Worm (Caenorhabditis elegans) whole organism, L3 larva: ENCODE data around the gene T14B4.8.

Experiments used
- R02D3.7 ChIP-seq: fragments of 150-350 bp; optimal IDR thresholded peaks from 2 replicates; lab custom pipeline; 2014; ENCODE audit warnings: missing biosample characterization, missing genetic modification characterization
- ZK546.5 ChIP-seq: sonication (generic microtip); optimal IDR thresholded peaks from 2 replicates; lab custom pipeline; 2017; ENCODE audit warnings: missing biosample characterization, missing genetic modification characterization
- aly-2 ChIP-seq: fragments of 150-350 bp; optimal IDR thresholded peaks from 2 replicates; lab custom pipeline; 2014; ENCODE audit warnings: missing biosample characterization, missing genetic modification characterization
- ama-1 ChIP-seq: fragments of 150-350 bp; optimal IDR thresholded peaks from 2 replicates; lab custom pipeline; 2018
- ceh-16 ChIP-seq: sonication (generic microtip); optimal IDR thresholded peaks from 2 replicates; lab custom pipeline; 2017; ENCODE audit warnings: missing biosample characterization, missing genetic modification characterization
- ceh-28 ChIP-seq: fragments of 150-350 bp; optimal IDR thresholded peaks from 2 replicates; lab custom pipeline; 2014; ENCODE audit warnings: missing biosample characterization, missing genetic modification reagents, missing genetic modification characterization
- ceh-82 ChIP-seq: fragments of 150-350 bp; optimal IDR thresholded peaks from 2 replicates; lab custom pipeline; 2014; ENCODE audit warnings: missing biosample characterization, missing genetic modification characterization
- ceh-9 ChIP-seq: sonication (generic microtip); optimal IDR thresholded peaks from 2 replicates; lab custom pipeline; 2018; ENCODE audit warnings: missing biosample characterization, missing genetic modification characterization
- daf-12 ChIP-seq: fragments of 150-350 bp; optimal IDR thresholded peaks from 2 replicates; lab custom pipeline; 2014; ENCODE audit warnings: missing biosample characterization, missing genetic modification reagents, missing genetic modification characterization
- egl-27 ChIP-seq: sonication (generic microtip); optimal IDR thresholded peaks from 4 replicates; lab custom pipeline; 2017; ENCODE audit warnings: missing biosample characterization, missing genetic modification reagents, missing genetic modification characterization
- egl-5 ChIP-seq: fragments of 150-350 bp; optimal IDR thresholded peaks from 2 replicates; lab custom pipeline; 2017; ENCODE audit warnings: missing biosample characterization, missing genetic modification reagents, missing genetic modification characterization, inconsistent platforms
- elt-1 ChIP-seq: fragments of 150-350 bp; optimal IDR thresholded peaks from 2 replicates; lab custom pipeline; 2014; ENCODE audit warnings: missing biosample characterization, missing genetic modification characterization
- elt-2 ChIP-seq: sonication (generic microtip); optimal IDR thresholded peaks from 2 replicates; lab custom pipeline; 2016; ENCODE audit warnings: missing genetic modification reagents, mild to moderate bottlenecking, missing genetic modification characterization, missing compliant biosample characterization
- elt-3 ChIP-seq, 3 experiments: fragments of 150-350 bp in 1 of 3; sonication (generic microtip) in 2 of 3; optimal IDR thresholded peaks; 2 replicates in 2 of 3; 4 replicates in 1 of 3; lab custom pipeline; 2014 to 2017; ENCODE audit warnings: missing biosample characterization in 3 of 3, missing genetic modification characterization in 3 of 3
- eor-1 ChIP-seq, 2 experiments: fragments of 150-350 bp; optimal IDR thresholded peaks; 2 replicates each; lab custom pipeline; 2014 to 2018; ENCODE audit warnings: missing biosample characterization in 2 of 2, missing genetic modification characterization in 2 of 2
- fkh-10 ChIP-seq: sonication (generic microtip); optimal IDR thresholded peaks from 2 replicates; lab custom pipeline; 2017; ENCODE audit warnings: missing biosample characterization, missing genetic modification reagents, missing genetic modification characterization
- fkh-2 ChIP-seq: fragments of 150-350 bp; optimal IDR thresholded peaks from 2 replicates; lab custom pipeline; 2014; ENCODE audit warnings: missing biosample characterization, missing genetic modification reagents, missing genetic modification characterization
- fos-1 ChIP-seq: fragments of 150-350 bp; optimal IDR thresholded peaks from 2 replicates; lab custom pipeline; 2014; ENCODE audit warnings: missing biosample characterization, missing genetic modification characterization
- hmg-11 ChIP-seq: sonication (generic microtip); optimal IDR thresholded peaks from 2 replicates; lab custom pipeline; 2016; ENCODE audit warnings: missing genetic modification characterization, missing compliant biosample characterization
- jun-1 ChIP-seq: fragments of 150-350 bp; optimal IDR thresholded peaks from 2 replicates; lab custom pipeline; 2014; ENCODE audit warnings: missing biosample characterization, missing genetic modification reagents, missing genetic modification characterization
- lin-15B ChIP-seq: fragments of 150-350 bp; optimal IDR thresholded peaks from 2 replicates; lab custom pipeline; 2014; ENCODE audit warnings: missing biosample characterization, missing genetic modification characterization
- lin-39 ChIP-seq: fragments of 150-350 bp; optimal IDR thresholded peaks from 2 replicates; lab custom pipeline; 2018; ENCODE audit warnings: missing biosample characterization, missing genetic modification reagents, missing genetic modification characterization
- lsy-12 ChIP-seq: sonication (generic microtip); optimal IDR thresholded peaks from 2 replicates; lab custom pipeline; 2016; ENCODE audit warnings: mild to moderate bottlenecking, missing genetic modification characterization, missing compliant biosample characterization
- mdl-1 ChIP-seq: fragments of 150-350 bp; optimal IDR thresholded peaks from 2 replicates; lab custom pipeline; 2014; ENCODE audit warnings: missing biosample characterization, missing genetic modification characterization
- mml-1 ChIP-seq: fragments of 150-350 bp; sonication (generic microtip); optimal IDR thresholded peaks from 3 replicates; lab custom pipeline; 2014; ENCODE audit warnings: missing biosample characterization, missing genetic modification characterization
- nfya-1 ChIP-seq: sonication (generic microtip); optimal IDR thresholded peaks from 2 replicates; lab custom pipeline; 2017; ENCODE audit warnings: missing genetic modification characterization, mild to moderate bottlenecking, missing compliant biosample characterization, antibody characterized with exemption, moderate library complexity; ENCODE audit not compliant: insufficient read depth
- nhr-11 ChIP-seq: fragments of 150-350 bp; optimal IDR thresholded peaks from 2 replicates; lab custom pipeline; 2014; ENCODE audit warnings: missing biosample characterization, missing genetic modification characterization
- nhr-12 ChIP-seq: fragments of 150-350 bp; optimal IDR thresholded peaks from 2 replicates; lab custom pipeline; 2014; ENCODE audit warnings: missing biosample characterization, missing genetic modification characterization
- nhr-23 ChIP-seq: fragments of 150-350 bp; optimal IDR thresholded peaks from 2 replicates; lab custom pipeline; 2014; ENCODE audit warnings: missing biosample characterization, missing genetic modification reagents, missing genetic modification characterization
- nhr-237 ChIP-seq: fragments of 150-350 bp; optimal IDR thresholded peaks from 2 replicates; lab custom pipeline; 2014; ENCODE audit warnings: missing biosample characterization, missing genetic modification characterization
- nhr-25 ChIP-seq: sonication (generic microtip); optimal IDR thresholded peaks from 2 replicates; lab custom pipeline; 2017; ENCODE audit warnings: missing biosample characterization, missing genetic modification characterization
- nhr-28 ChIP-seq: fragments of 150-350 bp; optimal IDR thresholded peaks from 2 replicates; lab custom pipeline; 2014; ENCODE audit warnings: missing biosample characterization, missing genetic modification characterization
- nhr-43 ChIP-seq: sonication (generic microtip); optimal IDR thresholded peaks from 2 replicates; lab custom pipeline; 2016; ENCODE audit warnings: mild to moderate bottlenecking, missing genetic modification characterization, missing compliant biosample characterization; ENCODE audit not compliant: poor library complexity, severe bottlenecking
- nhr-67 ChIP-seq: fragments of 150-350 bp; optimal IDR thresholded peaks from 2 replicates; lab custom pipeline; 2014; ENCODE audit warnings: missing biosample characterization, missing genetic modification characterization
- nhr-76 ChIP-seq: fragments of 150-350 bp; sonication (generic microtip); optimal IDR thresholded peaks from 5 replicates; lab custom pipeline; 2014; ENCODE audit warnings: missing biosample characterization, missing genetic modification characterization
- nhr-77 ChIP-seq: fragments of 150-350 bp; optimal IDR thresholded peaks from 2 replicates; lab custom pipeline; 2014; ENCODE audit warnings: missing biosample characterization, missing genetic modification characterization
- pha-4 ChIP-seq: fragments of 150-350 bp; optimal IDR thresholded peaks from 2 replicates; lab custom pipeline; 2014; ENCODE audit warnings: missing biosample characterization, missing genetic modification reagents, missing genetic modification characterization
- pqm-1 ChIP-seq: fragments of 150-350 bp; optimal IDR thresholded peaks from 2 replicates; lab custom pipeline; 2017; ENCODE audit warnings: missing biosample characterization, missing genetic modification characterization, inconsistent platforms
- sea-2 ChIP-seq: fragments of 150-350 bp; sonication (generic microtip); optimal IDR thresholded peaks from 4 replicates; lab custom pipeline; 2014; ENCODE audit warnings: missing biosample characterization, missing genetic modification reagents, missing genetic modification characterization
- skn-1 ChIP-seq: fragments of 150-350 bp; optimal IDR thresholded peaks from 2 replicates; lab custom pipeline; 2014; ENCODE audit warnings: missing biosample characterization, missing genetic modification characterization
- snpc-4 ChIP-seq: fragments of 150-350 bp; optimal IDR thresholded peaks from 2 replicates; lab custom pipeline; 2014; ENCODE audit warnings: missing biosample characterization, missing genetic modification characterization
- tbx-2 ChIP-seq: sonication (generic microtip); optimal IDR thresholded peaks from 2 replicates; lab custom pipeline; 2016; ENCODE audit warnings: mild to moderate bottlenecking, missing genetic modification characterization, missing compliant biosample characterization
- unc-39 ChIP-seq: sonication (generic microtip); optimal IDR thresholded peaks from 4 replicates; lab custom pipeline; 2017; ENCODE audit warnings: missing biosample characterization, missing genetic modification characterization
- unc-62 ChIP-seq: fragments of 150-350 bp; sonication (generic microtip); optimal IDR thresholded peaks from 4 replicates; lab custom pipeline; 2014; ENCODE audit warnings: missing biosample characterization, missing genetic modification reagents, missing genetic modification characterization
- zag-1 ChIP-seq: fragments of 150-350 bp; optimal IDR thresholded peaks from 2 replicates; lab custom pipeline; 2014; ENCODE audit warnings: missing biosample characterization, missing genetic modification characterization
- ztf-11 ChIP-seq: fragments of 150-350 bp; optimal IDR thresholded peaks from 2 replicates; lab custom pipeline; 2014; ENCODE audit warnings: missing biosample characterization, missing genetic modification characterization
- ztf-4 ChIP-seq: fragments of 150-350 bp; optimal IDR thresholded peaks from 2 replicates; lab custom pipeline; 2014; ENCODE audit warnings: missing biosample characterization, missing genetic modification characterization

T14B4.8 gene

ce11 chrII:6736604-6737003, 7.4 kb upstream of the T14B4.8 start, which contains the start of gene T14B4.1:
TSS of gene T14B4.1 (plus strand) at chrII:6736904.
- TF ChIP-seq ceh-9 (tag; lab: Kevin White, UChicago) (no peak), R02D3.7 (tag; lab: Kevin White, UChicago) (no peak), nhr-28 (no peak), lin-15B (tag; lab: Kevin White, UChicago) (no peak), ZK546.5 (no peak), nhr-237 (tag; lab: Kevin White, UChicago) (no peak)

ce11 chrII:6736066-6736465, 6.9 kb upstream of the T14B4.8 start, which contains the start of gene mrps-18.C:
TSS of gene mrps-18.C (plus strand) at chrII:6736203.
- TF ChIP-seq aly-2 (tag; lab: Kevin White, UChicago) (no peak), sea-2 (GFP tag; lab: Kevin White, UChicago) (no peak), mdl-1 (tag; lab: Kevin White, UChicago) (no peak), nhr-25 (tag; lab: Kevin White, UChicago) (no peak), nfya-1 (no peak), egl-27 (tag; lab: Kevin White, UChicago) (no peak), pqm-1 (tag; lab: Kevin White, UChicago) (no peak), unc-62 (GFP tag; lab: Kevin White, UChicago) (no peak), fkh-10 (no peak), lsy-12 (tag; lab: Kevin White, UChicago) (no peak)

ce11 chrII:6734674-6735073, 5.5 kb upstream of the T14B4.8 start, which contains the start of gene T14B4.3:
TSS of gene T14B4.3 (plus strand) at chrII:6734937.
- TF ChIP-seq unc-39 (tag; lab: Kevin White, UChicago) (no peak), mdl-1 (tag; lab: Kevin White, UChicago) (no peak), elt-1 (tag; lab: Kevin White, UChicago) (no peak), fos-1 (no peak), sea-2 (GFP tag; lab: Kevin White, UChicago) (no peak), R02D3.7 (tag; lab: Kevin White, UChicago) (no peak), ceh-82 (tag; lab: Kevin White, UChicago) (no peak), eor-1 (tag; optimal IDR thresholded peaks at IDR 0.05; lab: Kevin White, UChicago) (no peak), nhr-237 (tag; lab: Kevin White, UChicago) (no peak), jun-1 (no peak), nhr-67 (tag; lab: Kevin White, UChicago) (no peak), daf-12 (no peak), nhr-25 (tag; lab: Kevin White, UChicago) (peak; percentile 54), nhr-76 (no peak), fkh-10 (no peak), elt-3 (tag; optimal IDR thresholded peaks at IDR 0.05; lab: Kevin White, UChicago) (no peak), elt-2 (tag; lab: Kevin White, UChicago) (peak; percentile 27), pha-4 (tag; lab: Kevin White, UChicago) (peak; percentile 93), nhr-11 (tag; lab: Kevin White, UChicago) (no peak), nhr-28 (no peak), nhr-77 (tag; lab: Kevin White, UChicago) (no peak), ZK546.5 (no peak), nhr-23 (tag; lab: Kevin White, UChicago) (peak; percentile 44), skn-1 (tag; lab: Kevin White, UChicago) (no peak), egl-5 (tag; lab: Kevin White, UChicago) (peak; percentile 21), lin-15B (tag; lab: Kevin White, UChicago) (peak; percentile 87), ztf-4 (tag; lab: Kevin White, UChicago) (no peak), nfya-1 (peak; percentile 69), ceh-16 (tag; lab: Kevin White, UChicago) (no peak), ceh-9 (tag; lab: Kevin White, UChicago) (no peak), zag-1 (tag; lab: Kevin White, UChicago) (no peak), fkh-2 (tag; lab: Kevin White, UChicago) (no peak), ceh-28 (tag; lab: Kevin White, UChicago) (no peak), pqm-1 (tag; lab: Kevin White, UChicago) (peak; percentile 54), hmg-11 (no peak), egl-27 (tag; lab: Kevin White, UChicago) (no peak), unc-62 (GFP tag; lab: Kevin White, UChicago) (no peak), aly-2 (tag; lab: Kevin White, UChicago) (no peak), ztf-11 (tag; lab: Kevin White, UChicago) (no peak), snpc-4 (peak; percentile 25), lsy-12 (tag; lab: Kevin White, UChicago) (peak; percentile 15), nhr-43 (peak; percentile 69), tbx-2 (tag; lab: Kevin White, UChicago) (no peak), nhr-12 (no peak), lin-39 (peak; percentile 17), ama-1 (no peak), mml-1 (tag; lab: Kevin White, UChicago) (no peak)
- TF ChIP-seq, all 47 proteins: peak for 12
